Worm (Caenorhabditis elegans): ENCODE measurements around the gene lys-1.

DNA sequence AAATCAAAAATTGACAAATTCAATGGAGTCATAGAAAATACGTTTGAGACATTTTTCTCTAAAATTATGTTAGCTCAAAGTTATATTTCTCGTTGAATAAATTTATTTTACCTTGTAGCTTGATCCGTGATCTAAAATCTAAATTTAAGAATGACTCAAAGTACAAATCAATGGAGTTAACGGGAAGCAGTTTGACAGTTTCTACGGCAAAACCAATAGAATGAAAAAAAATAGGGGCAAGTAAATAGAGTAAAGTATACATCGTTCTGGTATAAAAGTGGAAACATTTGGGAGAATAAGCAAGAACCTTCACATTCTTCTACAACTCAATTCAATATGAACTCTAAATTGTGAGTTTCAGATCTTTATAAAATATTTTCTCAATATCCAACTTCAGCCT, 46.8 kb upstream of the lys-1 start, which contains the start of gene fipr-6:
- TF ChIP-seq pes-1 (GFP tag; IDR thresholded peaks at IDR 0.05) (no peak), flt-1 (GFP tag; IDR thresholded peaks at IDR 0.05) (no peak), ama-1 (optimal IDR thresholded peaks at IDR 0.05) (no peak), tbx-11 (GFP tag; IDR thresholded peaks at IDR 0.05) (no peak), sea-1 (GFP tag; conservative IDR thresholded peaks at IDR 0.05) (no peak), ets-7 (tag; optimal IDR thresholded peaks at IDR 0.05) (no peak), F13C5.2 (tag; optimal IDR thresholded peaks at IDR 0.05) (no peak)

Data from whole organism, early embryonic.